Worm (Caenorhabditis elegans) whole organism, L2 larva: ENCODE data around the gene sre-7.

Source experiments
- alr-1 ChIP-seq: fragments of 150-350 bp; optimal IDR thresholded peaks from 2 replicates; lab custom pipeline; 2014; ENCODE audit warnings: missing biosample characterization, missing genetic modification characterization
- ama-1 ChIP-seq: fragments of 150-350 bp; optimal IDR thresholded peaks from 2 replicates; lab custom pipeline; 2018; ENCODE audit warnings: inconsistent platforms
- lsy-2 ChIP-seq, 2 experiments: fragments of 150-350 bp in 1 of 2; sonication (generic microtip) in 1 of 2; optimal IDR thresholded peaks; 2 replicates each; lab custom pipeline; 2014 to 2017; ENCODE audit warnings: missing biosample characterization in 2 of 2, missing genetic modification characterization in 2 of 2
- nhr-11 ChIP-seq: fragments of 150-350 bp; optimal IDR thresholded peaks from 2 replicates; lab custom pipeline; 2014; ENCODE audit warnings: missing biosample characterization, missing genetic modification characterization
- nhr-237 ChIP-seq: fragments of 150-350 bp; optimal IDR thresholded peaks from 2 replicates; lab custom pipeline; 2014; ENCODE audit warnings: missing biosample characterization, missing genetic modification characterization
- zag-1 ChIP-seq: fragments of 150-350 bp; optimal IDR thresholded peaks from 2 replicates; lab custom pipeline; 2014; ENCODE audit warnings: missing biosample characterization, missing genetic modification characterization

DNA sequence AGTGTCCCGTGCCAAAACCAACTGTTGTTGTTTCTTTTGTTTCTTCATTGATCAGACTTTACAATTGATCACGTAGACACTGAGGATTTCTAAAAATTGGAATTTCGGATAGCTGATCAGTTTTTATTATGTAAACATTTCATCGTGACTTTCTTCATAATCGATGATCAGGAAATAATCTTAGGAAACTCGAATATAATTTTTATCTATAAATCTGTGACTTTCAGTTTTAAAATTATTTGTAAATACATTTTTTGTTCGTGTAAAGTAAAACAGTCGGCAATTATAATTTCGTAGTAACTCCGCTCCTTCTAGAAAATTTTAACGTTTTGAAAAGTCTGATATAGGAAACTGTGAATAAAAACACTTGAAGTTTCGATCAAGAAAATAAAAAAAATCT is 26.7 kb downstream of the sre-7 start, which contains the start of gene F40G12.5:
- TF ChIP-seq ama-1 (lab: Kevin White, UChicago) (no peak), alr-1 (no peak), lsy-2 (tag; optimal IDR thresholded peaks at IDR 0.05; lab: Kevin White, UChicago) (no peak), zag-1 (tag; lab: Kevin White, UChicago) (no peak), nhr-237 (no peak), nhr-11 (tag; lab: Kevin White, UChicago) (no peak)
